Worm (Caenorhabditis elegans) whole organism, late embryonic: ENCODE data around the gene puf-8.

Source experiments
- Y22D7AL.16 ChIP-seq: sonication (generic microtip); optimal IDR thresholded peaks from 2 replicates; lab custom pipeline; 2016; ENCODE audit warnings: missing genetic modification characterization, missing compliant biosample characterization
- dmd-4 ChIP-seq: sonication (generic microtip); optimal IDR thresholded peaks from 2 replicates; lab custom pipeline; 2016; ENCODE audit warnings: borderline replicate concordance, missing genetic modification characterization, missing compliant biosample characterization
- dve-1 ChIP-seq: sonication (generic microtip); optimal IDR thresholded peaks from 2 replicates; lab custom pipeline; 2017; ENCODE audit warnings: antibody characterized with exemption, mild to moderate bottlenecking, missing genetic modification characterization, missing compliant biosample characterization
- ets-4 ChIP-seq: sonication (generic microtip); optimal IDR thresholded peaks from 2 replicates; lab custom pipeline; 2016; ENCODE audit warnings: missing genetic modification characterization, missing compliant biosample characterization
- hlh-15 ChIP-seq: sonication (generic microtip); optimal IDR thresholded peaks from 2 replicates; lab custom pipeline; 2016; ENCODE audit warnings: missing genetic modification characterization, missing compliant biosample characterization
- lin-11 ChIP-seq: fragments of 200-800 bp; sonication (Bioruptor generic); optimal IDR thresholded peaks from 2 replicates; lab custom pipeline; 2018; ENCODE audit warnings: mild to moderate bottlenecking, missing genetic modification characterization, missing compliant biosample characterization
- nfya-1 ChIP-seq: sonication (generic microtip); optimal IDR thresholded peaks from 2 replicates; lab custom pipeline; 2017; ENCODE audit warnings: missing genetic modification characterization, mild to moderate bottlenecking, missing compliant biosample characterization, antibody characterized with exemption, moderate library complexity
- nhr-232 ChIP-seq: sonication (generic microtip); optimal IDR thresholded peaks from 2 replicates; lab custom pipeline; 2016; ENCODE audit warnings: missing genetic modification characterization, missing compliant biosample characterization
- pag-3 ChIP-seq: sonication (generic microtip); optimal IDR thresholded peaks from 2 replicates; lab custom pipeline; 2016; ENCODE audit warnings: missing compliant biosample characterization, missing genetic modification characterization, borderline replicate concordance
- pha-4 ChIP-seq: fragments of 150-350 bp; optimal IDR thresholded peaks from 2 replicates; lab custom pipeline; 2018; ENCODE audit warnings: missing biosample characterization, missing genetic modification reagents, missing genetic modification characterization
- pqm-1 ChIP-seq: sonication (generic microtip); optimal IDR thresholded peaks from 2 replicates; lab custom pipeline; 2016; ENCODE audit warnings: missing genetic modification characterization, missing compliant biosample characterization
- tbx-2 ChIP-seq: sonication (generic microtip); optimal IDR thresholded peaks from 2 replicates; lab custom pipeline; 2016; ENCODE audit warnings: missing genetic modification characterization, missing compliant biosample characterization
- unc-42 ChIP-seq: sonication (generic microtip); optimal IDR thresholded peaks from 2 replicates; lab custom pipeline; 2016; ENCODE audit warnings: missing genotype, missing genetic modification characterization, missing compliant biosample characterization

ce11 chrII:7299042-7299441, 995 bp upstream of the puf-8 start, which contains the start of gene C30G12.1:
- TF ChIP-seq tbx-2 (tag; lab: Kevin White, UChicago), result no peak
- TF ChIP-seq lin-11 (tag; lab: Kevin White, UChicago), result no peak
- TF ChIP-seq nhr-232, result no peak
- no peak for TF ChIP-seq pqm-1 (tag; lab: Kevin White, UChicago)
- no peak for TF ChIP-seq dve-1 (tag; lab: Kevin White, UChicago)
- TF ChIP-seq pha-4 (tag; lab: Kevin White, UChicago), result no peak
- TF ChIP-seq pag-3, result no peak
- no peak for TF ChIP-seq Y22D7AL.16
- TF ChIP-seq unc-42, result no peak
- TF ChIP-seq nfya-1, result no peak
- TF ChIP-seq hlh-15 (tag; lab: Kevin White, UChicago), result no peak
- no peak for TF ChIP-seq dmd-4 (tag; lab: Kevin White, UChicago)
- no peak for TF ChIP-seq ets-4 (tag; lab: Kevin White, UChicago)
